Fruit fly (Drosophila melanogaster) whole organism, adult: ENCODE results near the gene Acbp3.

Experiments used
- CG11617 ChIP-seq: fragments of 200-800 bp; sonication (Bioruptor generic); optimal IDR thresholded peaks from 2 replicates; lab custom pipeline; 2017; ENCODE audit warnings: mild to moderate bottlenecking, missing biosample characterization, missing genetic modification reagents, missing genetic modification characterization
- CG12768 ChIP-seq: fragments of 200-800 bp; sonication (Bioruptor generic); optimal IDR thresholded peaks from 2 replicates; lab custom pipeline; 2017; ENCODE audit warnings: missing biosample characterization, missing genetic modification characterization, mild to moderate bottlenecking, moderate library complexity, missing genetic modification reagents
- CG14711 ChIP-seq: fragments of 200-800 bp; sonication (Bioruptor generic); optimal IDR thresholded peaks from 2 replicates; lab custom pipeline; 2018; ENCODE audit warnings: missing biosample characterization, mild to moderate bottlenecking, missing genetic modification characterization, moderate library complexity
- CG1620 ChIP-seq: fragments of 200-800 bp; sonication (Bioruptor generic); optimal IDR thresholded peaks from 2 replicates; lab custom pipeline; 2016; ENCODE audit warnings: missing biosample characterization, missing genetic modification characterization
- CG33017 ChIP-seq: fragments of 200-800 bp; sonication (Bioruptor generic); optimal IDR thresholded peaks from 2 replicates; lab custom pipeline; 2018; ENCODE audit warnings: missing biosample characterization, mild to moderate bottlenecking, missing genetic modification characterization, moderate library complexity
- CG5204 ChIP-seq: fragments of 200-800 bp; sonication (Bioruptor generic); optimal IDR thresholded peaks from 2 replicates; lab custom pipeline; 2016; ENCODE audit warnings: missing biosample characterization, missing genetic modification characterization
- CG7045 ChIP-seq: fragments of 200-800 bp; sonication (Bioruptor generic); optimal IDR thresholded peaks from 2 replicates; lab custom pipeline; 2017; ENCODE audit warnings: missing biosample characterization, mild to moderate bottlenecking, missing genetic modification characterization
- CG7101 ChIP-seq: fragments of 200-800 bp; sonication (Bioruptor generic); optimal IDR thresholded peaks from 2 replicates; lab custom pipeline; 2018; ENCODE audit warnings: missing biosample characterization, mild to moderate bottlenecking, missing genetic modification characterization, moderate library complexity
- Clk ChIP-seq: fragments of 200-800 bp; sonication (Bioruptor generic); optimal IDR thresholded peaks from 2 replicates; lab custom pipeline; 2017; ENCODE audit warnings: missing biosample characterization, missing genetic modification characterization
- Crg-1 ChIP-seq: fragments of 200-800 bp; sonication (Bioruptor generic); optimal IDR thresholded peaks from 2 replicates; lab custom pipeline; 2016; ENCODE audit warnings: missing biosample characterization, missing genetic modification characterization
- Hr96 ChIP-seq: fragments of 200-800 bp; sonication (Bioruptor generic); optimal IDR thresholded peaks from 2 replicates; lab custom pipeline; 2016; ENCODE audit warnings: missing biosample characterization, missing genetic modification characterization
- Mnt ChIP-seq: fragments of 200-800 bp; sonication (Bioruptor generic); optimal IDR thresholded peaks from 2 replicates; lab custom pipeline; 2016; ENCODE audit warnings: missing biosample characterization, mild to moderate bottlenecking, missing genetic modification characterization
- bab1 ChIP-seq: fragments of 200-800 bp; sonication (Bioruptor generic); optimal IDR thresholded peaks from 3 replicates; lab custom pipeline; 2019; ENCODE audit warnings: missing biosample characterization, mild to moderate bottlenecking, missing genetic modification characterization, moderate library complexity
- cic ChIP-seq: fragments of 200-800 bp; sonication (Bioruptor generic); optimal IDR thresholded peaks from 2 replicates; lab custom pipeline; 2017; ENCODE audit warnings: missing biosample characterization, mild to moderate bottlenecking, missing genetic modification characterization, moderate library complexity
- cnc ChIP-seq, 2 experiments: fragments of >200 bp; optimal IDR thresholded peaks; 2 replicates each; lab custom pipeline; 2017
- kay ChIP-seq: fragments of 200-800 bp; sonication (Bioruptor generic); peaks from one replicate; lab custom pipeline; 2016; ENCODE audit warnings: missing biosample characterization, missing genetic modification characterization, borderline replicate concordance
- ovo ChIP-seq: fragments of 200-800 bp; sonication (Bioruptor generic); optimal IDR thresholded peaks from 2 replicates; lab custom pipeline; 2016; ENCODE audit warnings: missing biosample characterization, missing genetic modification characterization
- pad ChIP-seq: fragments of 200-800 bp; sonication (Bioruptor generic); optimal IDR thresholded peaks from 3 replicates; lab custom pipeline; 2017; ENCODE audit warnings: missing biosample characterization, missing genetic modification characterization, mild to moderate bottlenecking, moderate library complexity, missing genetic modification reagents
- tj ChIP-seq: fragments of 200-800 bp; sonication (Bioruptor generic); optimal IDR thresholded peaks from 3 replicates; lab custom pipeline; 2017; ENCODE audit warnings: missing biosample characterization, mild to moderate bottlenecking, missing genetic modification characterization, moderate library complexity
- toe ChIP-seq: fragments of 200-800 bp; sonication (Bioruptor generic); optimal IDR thresholded peaks from 2 replicates; lab custom pipeline; 2016; ENCODE audit warnings: missing biosample characterization, missing genetic modification characterization

The Acbp3 gene

dm6 chr3L:7132593-7132992 is 1.9 kb downstream of the Acbp3 start:
- TF ChIP-seq kay (GFP tag; lab: Kevin White, UChicago) (peak; percentile 9), CG7101 (tag; lab: Kevin White, UChicago) (peak; percentile 10), CG11617 (GFP tag; lab: Kevin White, UChicago) (no peak), CG33017 (tag; lab: Kevin White, UChicago) (peak; percentile 19), CG5204 (GFP tag; lab: Kevin White, UChicago) (no peak)

- peak; percentile 0 for TF ChIP-seq ovo (GFP tag; lab: Kevin White, UChicago)
- TF ChIP-seq CG12768 (GFP tag; lab: Kevin White, UChicago): peak; percentile 64
- TF ChIP-seq CG14711: peak; percentile 51
- TF ChIP-seq Clk (GFP tag; lab: Kevin White, UChicago): peak; percentile 7
- peak; percentile 94 for TF ChIP-seq kay (GFP tag; lab: Kevin White, UChicago)
- peak; percentile 84 for TF ChIP-seq bab1 (GFP tag; lab: Kevin White, UChicago)
- TF ChIP-seq cic (GFP tag; lab: Kevin White, UChicago): peak; percentile 43
- peak; percentile 73 for TF ChIP-seq CG7045 (GFP tag; lab: Kevin White, UChicago)
- TF ChIP-seq CG11617 (GFP tag; lab: Kevin White, UChicago): peak; percentile 72
- TF ChIP-seq toe (GFP tag; lab: Kevin White, UChicago): peak; percentile 61
- peak; percentile 62 for TF ChIP-seq pad (GFP tag; lab: Kevin White, UChicago)
- peak; percentile 50 for TF ChIP-seq CG1620
- TF ChIP-seq Mnt: peak; percentile 42
- TF ChIP-seq Hr96 (GFP tag; lab: Kevin White, UChicago): peak; percentile 77
- peak; percentile 55 for TF ChIP-seq CG33017 (tag; lab: Kevin White, UChicago)
- TF ChIP-seq CG7101 (tag; lab: Kevin White, UChicago): peak; percentile 66
- TF ChIP-seq cnc (optimal IDR thresholded peaks at IDR 0.05; lab: Kevin White, UChicago): no peak
- TF ChIP-seq tj (GFP tag; lab: Kevin White, UChicago): no peak
- TF ChIP-seq CG5204 (GFP tag; lab: Kevin White, UChicago): peak; percentile 66
- TF ChIP-seq Crg-1 (GFP tag; lab: Kevin White, UChicago): peak; percentile 64
Observed at dm6 chr3L:7133699-7134655, 3.3 kb downstream of the Acbp3 start, which contains the start of gene melt. Gene melt (plus strand): TSS chr3L:7134516.

- TF ChIP-seq Hr96 (GFP tag; lab: Kevin White, UChicago) (no peak), Clk (GFP tag; lab: Kevin White, UChicago) (no peak), CG14711 (no peak), kay (GFP tag; lab: Kevin White, UChicago) (peak; percentile 54), tj (GFP tag; lab: Kevin White, UChicago) (peak; percentile 85)
Observed at dm6 chr3L:7134818-7135217, 4.1 kb downstream of the Acbp3 start.

dm6 chr3L:7136663-7137062 is 6.0 kb downstream of the Acbp3 start:
- TF ChIP-seq cic (GFP tag; lab: Kevin White, UChicago): no peak
- TF ChIP-seq bab1 (GFP tag; lab: Kevin White, UChicago): no peak
- no peak for TF ChIP-seq CG7045 (GFP tag; lab: Kevin White, UChicago)
- no peak for TF ChIP-seq CG12768 (GFP tag; lab: Kevin White, UChicago)
- TF ChIP-seq pad (GFP tag; lab: Kevin White, UChicago): no peak
- TF ChIP-seq ovo (GFP tag; lab: Kevin White, UChicago): no peak
- no peak for TF ChIP-seq CG11617 (GFP tag; lab: Kevin White, UChicago)
- TF ChIP-seq CG14711: no peak
- TF ChIP-seq tj (GFP tag; lab: Kevin White, UChicago): no peak
- no peak for TF ChIP-seq cnc (optimal IDR thresholded peaks at IDR 0.05; lab: Kevin White, UChicago)
- no peak for TF ChIP-seq Crg-1 (GFP tag; lab: Kevin White, UChicago)
- TF ChIP-seq toe (GFP tag; lab: Kevin White, UChicago): no peak
- no peak for TF ChIP-seq CG7101 (tag; lab: Kevin White, UChicago)
- no peak for TF ChIP-seq CG1620
- no peak for TF ChIP-seq kay (GFP tag; lab: Kevin White, UChicago)

- TF ChIP-seq Mnt (no peak), Crg-1 (GFP tag; lab: Kevin White, UChicago) (no peak), CG11617 (GFP tag; lab: Kevin White, UChicago) (no peak), toe (GFP tag; lab: Kevin White, UChicago) (no peak), Hr96 (GFP tag; lab: Kevin White, UChicago) (no peak)
Observed at dm6 chr3L:7137613-7138189, 7.0 kb downstream of the Acbp3 start.

dm6 chr3L:7143283-7143682 is 12.6 kb downstream of the Acbp3 start:
- TF ChIP-seq CG1620 (no peak), CG11617 (GFP tag; lab: Kevin White, UChicago) (no peak), Crg-1 (GFP tag; lab: Kevin White, UChicago) (no peak), Mnt (no peak), ovo (GFP tag; lab: Kevin White, UChicago) (no peak), CG12768 (GFP tag; lab: Kevin White, UChicago) (no peak), bab1 (GFP tag; lab: Kevin White, UChicago) (no peak), tj (GFP tag; lab: Kevin White, UChicago) (no peak)
